Fruit fly (Drosophila melanogaster) whole organism, adult: ENCODE measurements around the gene Oatp33Eb.

Experiments used
- CG11617 ChIP-seq: fragments of 200-800 bp; sonication (Bioruptor generic); optimal IDR thresholded peaks from 2 replicates; lab custom pipeline; 2017; ENCODE audit warnings: mild to moderate bottlenecking, missing biosample characterization, missing genetic modification reagents, missing genetic modification characterization
- CG33017 ChIP-seq: fragments of 200-800 bp; sonication (Bioruptor generic); optimal IDR thresholded peaks from 2 replicates; lab custom pipeline; 2018; ENCODE audit warnings: missing biosample characterization, mild to moderate bottlenecking, missing genetic modification characterization, moderate library complexity
- CG5204 ChIP-seq: fragments of 200-800 bp; sonication (Bioruptor generic); optimal IDR thresholded peaks from 2 replicates; lab custom pipeline; 2016; ENCODE audit warnings: missing biosample characterization, missing genetic modification characterization
- CG7101 ChIP-seq: fragments of 200-800 bp; sonication (Bioruptor generic); optimal IDR thresholded peaks from 2 replicates; lab custom pipeline; 2018; ENCODE audit warnings: missing biosample characterization, mild to moderate bottlenecking, missing genetic modification characterization, moderate library complexity
- Clk ChIP-seq: fragments of 200-800 bp; sonication (Bioruptor generic); optimal IDR thresholded peaks from 2 replicates; lab custom pipeline; 2017; ENCODE audit warnings: missing biosample characterization, missing genetic modification characterization
- Crg-1 ChIP-seq: fragments of 200-800 bp; sonication (Bioruptor generic); optimal IDR thresholded peaks from 2 replicates; lab custom pipeline; 2016; ENCODE audit warnings: missing biosample characterization, missing genetic modification characterization
- Hr96 ChIP-seq: fragments of 200-800 bp; sonication (Bioruptor generic); optimal IDR thresholded peaks from 2 replicates; lab custom pipeline; 2016; ENCODE audit warnings: missing biosample characterization, missing genetic modification characterization
- cic ChIP-seq: fragments of 200-800 bp; sonication (Bioruptor generic); optimal IDR thresholded peaks from 2 replicates; lab custom pipeline; 2017; ENCODE audit warnings: missing biosample characterization, mild to moderate bottlenecking, missing genetic modification characterization, moderate library complexity
- tj ChIP-seq: fragments of 200-800 bp; sonication (Bioruptor generic); optimal IDR thresholded peaks from 3 replicates; lab custom pipeline; 2017; ENCODE audit warnings: missing biosample characterization, mild to moderate bottlenecking, missing genetic modification characterization, moderate library complexity
- toe ChIP-seq: fragments of 200-800 bp; sonication (Bioruptor generic); optimal IDR thresholded peaks from 2 replicates; lab custom pipeline; 2016; ENCODE audit warnings: missing biosample characterization, missing genetic modification characterization

- no peak for TF ChIP-seq CG33017
- no peak for TF ChIP-seq CG7101 (tag; lab: Kevin White, UChicago)
- peak; percentile 90 for TF ChIP-seq cic (GFP tag; lab: Kevin White, UChicago)
- no peak for TF ChIP-seq Hr96 (GFP tag; lab: Kevin White, UChicago)
- TF ChIP-seq CG11617 (GFP tag; lab: Kevin White, UChicago), result no peak
- no peak for TF ChIP-seq CG5204
- TF ChIP-seq Clk (GFP tag; lab: Kevin White, UChicago), result no peak
- TF ChIP-seq Crg-1 (GFP tag; lab: Kevin White, UChicago), result no peak
- no peak for TF ChIP-seq toe (GFP tag; lab: Kevin White, UChicago)
- TF ChIP-seq tj, result no peak
Observed at dm6 chr2L:12445743-12446142, 2.5 kb upstream of the Oatp33Eb start, which contains the start of gene Oatp33Ea.
